Fruit fly (Drosophila melanogaster) whole organism, prepupa: Measurements from ENCODE around the gene CG43345.
A peak's percentile ranks its signal among the peaks of the same experiment; 100 is the strongest.

ENCODE experiments used
- Blimp-1 ChIP-seq: fragments of 200-800 bp; sonication (Bioruptor generic); optimal IDR thresholded peaks from 3 replicates; lab custom pipeline; 2017; ENCODE audit warnings: missing biosample characterization, missing genetic modification characterization, mild to moderate bottlenecking, moderate library complexity, missing genetic modification reagents
- CG10631 ChIP-seq: fragments of 200-800 bp; sonication (Bioruptor generic); optimal IDR thresholded peaks from 2 replicates; lab custom pipeline; 2016; ENCODE audit warnings: missing biosample characterization, missing genetic modification characterization
- CG11294 ChIP-seq: fragments of 200-800 bp; sonication (Bioruptor generic); IDR thresholded peaks from 2 replicates; pipeline ENCODE4 v1.3.6; 2022; ENCODE audit warnings: missing biosample characterization, missing genetic modification characterization
- CG11762 ChIP-seq: fragments of 200-800 bp; sonication (Bioruptor generic); optimal IDR thresholded peaks from 3 replicates; lab custom pipeline; 2016; ENCODE audit warnings: missing biosample characterization, missing genetic modification characterization; ENCODE audit not compliant: insufficient read depth
- CG11902 ChIP-seq: fragments of 200-800 bp; sonication (Bioruptor generic); optimal IDR thresholded peaks from 3 replicates; lab custom pipeline; 2016; ENCODE audit warnings: missing biosample characterization, missing genetic modification characterization
- CG15336 ChIP-seq: fragments of 200-800 bp; sonication (Bioruptor generic); IDR thresholded peaks from 2 replicates; pipeline ENCODE4 v1.3.6; 2022; ENCODE audit warnings: missing biosample characterization, missing genetic modification characterization
- CG1621 ChIP-seq: fragments of 200-800 bp; sonication (Bioruptor generic); optimal IDR thresholded peaks from 3 replicates; lab custom pipeline; 2018; ENCODE audit warnings: missing biosample characterization, mild to moderate bottlenecking, missing genetic modification characterization
- CG16779 ChIP-seq: fragments of 200-800 bp; sonication (Bioruptor generic); optimal IDR thresholded peaks from 3 replicates; lab custom pipeline; 2017; ENCODE audit warnings: missing biosample characterization, mild to moderate bottlenecking, missing genetic modification characterization
- CG31627 ChIP-seq: fragments of 200-800 bp; sonication (Bioruptor generic); optimal IDR thresholded peaks from 3 replicates; lab custom pipeline; 2016; ENCODE audit warnings: missing biosample characterization, missing genetic modification characterization
- CG32006 ChIP-seq: fragments of 200-800 bp; sonication (Bioruptor generic); optimal IDR thresholded peaks from 3 replicates; lab custom pipeline; 2017; ENCODE audit warnings: missing biosample characterization, mild to moderate bottlenecking, missing genetic modification characterization
- CG34406 ChIP-seq: fragments of 200-800 bp; sonication (Bioruptor generic); optimal IDR thresholded peaks from 3 replicates; lab custom pipeline; 2016; ENCODE audit warnings: missing biosample characterization, missing genetic modification characterization
- CG6163 ChIP-seq: fragments of 200-800 bp; sonication (Bioruptor generic); IDR thresholded peaks from 3 replicates; pipeline ENCODE4 v1.3.6; 2022; ENCODE audit warnings: missing biosample characterization, missing genetic modification characterization
- CG6792 ChIP-seq: fragments of 200-800 bp; sonication (Bioruptor generic); optimal IDR thresholded peaks from 3 replicates; lab custom pipeline; 2016; ENCODE audit warnings: missing biosample characterization, missing genetic modification characterization
- CG6854 ChIP-seq: fragments of 200-800 bp; sonication (Bioruptor generic); optimal IDR thresholded peaks from 2 replicates; lab custom pipeline; 2017; ENCODE audit warnings: missing biosample characterization, mild to moderate bottlenecking, missing genetic modification characterization
- CG7368 ChIP-seq: fragments of 200-800 bp; sonication (Bioruptor generic); optimal IDR thresholded peaks from 3 replicates; lab custom pipeline; 2016; ENCODE audit warnings: missing biosample characterization, missing genetic modification characterization
- CG8119 ChIP-seq: fragments of 200-800 bp; sonication (Bioruptor generic); IDR thresholded peaks from 3 replicates; pipeline ENCODE4 v1.3.6; 2022; ENCODE audit warnings: missing biosample characterization, missing genetic modification characterization
- CG8319 ChIP-seq: fragments of 200-800 bp; sonication (Bioruptor generic); optimal IDR thresholded peaks from 3 replicates; lab custom pipeline; 2016; ENCODE audit warnings: missing biosample characterization, missing genetic modification characterization
- CG8632 ChIP-seq: fragments of 200-800 bp; sonication (Bioruptor generic); optimal IDR thresholded peaks from 3 replicates; lab custom pipeline; 2016; ENCODE audit warnings: missing biosample characterization, missing genetic modification characterization
- CG9139 ChIP-seq: fragments of 200-800 bp; sonication (Bioruptor generic); optimal IDR thresholded peaks from 3 replicates; lab custom pipeline; 2017; ENCODE audit warnings: missing biosample characterization, mild to moderate bottlenecking, missing genetic modification characterization
- Eip75B ChIP-seq: fragments of 200-800 bp; sonication (Bioruptor generic); optimal IDR thresholded peaks from 3 replicates; lab custom pipeline; 2016; ENCODE audit warnings: missing biosample characterization, missing genetic modification characterization
- Eip93F ChIP-seq: fragments of 200-800 bp; sonication (Bioruptor generic); optimal IDR thresholded peaks from 2 replicates; lab custom pipeline; 2016; ENCODE audit warnings: missing biosample characterization, mild to moderate bottlenecking, missing genetic modification characterization
- Ets21C ChIP-seq: fragments of 200-800 bp; sonication (Bioruptor generic); optimal IDR thresholded peaks from 3 replicates; lab custom pipeline; 2016; ENCODE audit warnings: missing biosample characterization, missing genetic modification characterization
- Ets96B ChIP-seq: fragments of 200-800 bp; optimal IDR thresholded peaks from 2 replicates; lab custom pipeline; 2019; ENCODE audit warnings: missing biosample characterization, mild to moderate bottlenecking, missing genetic modification characterization, moderate library complexity
- Gug ChIP-seq: fragments of 200-800 bp; sonication (Bioruptor generic); IDR thresholded peaks from 2 replicates; pipeline ENCODE4 v1.3.6; 2022; ENCODE audit warnings: missing biosample characterization, missing genetic modification characterization
- Hr39 ChIP-seq: fragments of 200-800 bp; sonication (Bioruptor generic); optimal IDR thresholded peaks from 2 replicates; lab custom pipeline; 2016; ENCODE audit warnings: missing biosample characterization, missing genetic modification characterization
- Lpt ChIP-seq: fragments of 200-800 bp; sonication (Bioruptor generic); optimal IDR thresholded peaks from 3 replicates; lab custom pipeline; 2016; ENCODE audit warnings: missing biosample characterization, missing genetic modification characterization
- Met ChIP-seq: fragments of 200-800 bp; sonication (Bioruptor generic); optimal IDR thresholded peaks from 3 replicates; lab custom pipeline; 2016; ENCODE audit warnings: missing biosample characterization, missing genetic modification characterization
- OdsH ChIP-seq: fragments of 200-800 bp; sonication (Bioruptor generic); optimal IDR thresholded peaks from 3 replicates; lab custom pipeline; 2016; ENCODE audit warnings: missing biosample characterization, missing genetic modification characterization
- Smox ChIP-seq: fragments of 200-800 bp; sonication (Bioruptor generic); optimal IDR thresholded peaks from 3 replicates; lab custom pipeline; 2016; ENCODE audit warnings: missing biosample characterization, missing genetic modification characterization
- Sox102F ChIP-seq: fragments of 200-800 bp; sonication (Bioruptor generic); optimal IDR thresholded peaks from 2 replicates; lab custom pipeline; 2016; ENCODE audit warnings: missing biosample characterization, mild to moderate bottlenecking, missing genetic modification characterization
- Sox14 ChIP-seq: fragments of 200-800 bp; sonication (Bioruptor generic); optimal IDR thresholded peaks from 3 replicates; lab custom pipeline; 2016; ENCODE audit warnings: missing biosample characterization, missing genetic modification characterization
- acj6 ChIP-seq: fragments of 200-800 bp; sonication (Bioruptor generic); optimal IDR thresholded peaks from 3 replicates; lab custom pipeline; 2016; ENCODE audit warnings: missing biosample characterization, missing genetic modification characterization
- cyc ChIP-seq: fragments of 200-800 bp; sonication (Bioruptor generic); optimal IDR thresholded peaks from 3 replicates; lab custom pipeline; 2016; ENCODE audit warnings: missing biosample characterization, missing genetic modification characterization
- dac ChIP-seq: fragments of 200-800 bp; sonication (Bioruptor generic); optimal IDR thresholded peaks from 2 replicates; lab custom pipeline; 2017; ENCODE audit warnings: missing biosample characterization, mild to moderate bottlenecking, missing genetic modification characterization
- eg ChIP-seq: fragments of 200-800 bp; sonication (Bioruptor generic); IDR thresholded peaks from 3 replicates; pipeline ENCODE4 v1.3.6; 2022; ENCODE audit warnings: missing biosample characterization, missing genetic modification characterization
- esn ChIP-seq: fragments of 200-800 bp; sonication (Bioruptor generic); optimal IDR thresholded peaks from 2 replicates; lab custom pipeline; 2016; ENCODE audit warnings: missing biosample characterization, mild to moderate bottlenecking, missing genetic modification characterization, moderate library complexity
- fd85E ChIP-seq: fragments of 200-800 bp; sonication (Bioruptor generic); optimal IDR thresholded peaks from 3 replicates; lab custom pipeline; 2016; ENCODE audit warnings: missing biosample characterization, missing genetic modification characterization
- fkh ChIP-seq: fragments of 200-800 bp; sonication (Bioruptor generic); optimal IDR thresholded peaks from 3 replicates; lab custom pipeline; 2017; ENCODE audit warnings: missing biosample characterization, mild to moderate bottlenecking, missing genetic modification characterization, moderate library complexity
- net ChIP-seq: fragments of 200-800 bp; sonication (Bioruptor generic); optimal IDR thresholded peaks from 3 replicates; lab custom pipeline; 2016; ENCODE audit warnings: missing biosample characterization, missing genetic modification characterization
- pdm3 ChIP-seq: fragments of 200-800 bp; sonication (Bioruptor generic); optimal IDR thresholded peaks from 3 replicates; lab custom pipeline; 2016; ENCODE audit warnings: missing biosample characterization, missing genetic modification characterization
- salr ChIP-seq, 2 experiments: fragments of 200-800 bp; sonication (Bioruptor generic); optimal IDR thresholded peaks; 3 replicates each; lab custom pipeline; 2016 to 2018; ENCODE audit warnings: missing biosample characterization in 2 of 2, missing genetic modification characterization in 2 of 2, mild to moderate bottlenecking in 1 of 2
- spab ChIP-seq: fragments of 200-800 bp; sonication (Bioruptor generic); optimal IDR thresholded peaks from 2 replicates; lab custom pipeline; 2017; ENCODE audit warnings: missing biosample characterization, mild to moderate bottlenecking, missing genetic modification characterization, missing genetic modification reagents
- ss ChIP-seq, 2 experiments: fragments of 200-800 bp; sonication (Bioruptor generic); optimal IDR thresholded peaks; 2 replicates in 1 of 2; 3 replicates in 1 of 2; lab custom pipeline; 2017 to 2018; ENCODE audit warnings: mild to moderate bottlenecking in 2 of 2, missing biosample characterization in 2 of 2, missing genetic modification characterization in 2 of 2, moderate library complexity in 1 of 2
- topi ChIP-seq: fragments of 200-800 bp; sonication (Bioruptor generic); optimal IDR thresholded peaks from 3 replicates; lab custom pipeline; 2016; ENCODE audit warnings: missing biosample characterization, missing genetic modification characterization
- vri ChIP-seq: fragments of 200-800 bp; sonication (Bioruptor generic); optimal IDR thresholded peaks from 3 replicates; lab custom pipeline; 2016; ENCODE audit warnings: missing biosample characterization, mild to moderate bottlenecking, missing genetic modification characterization

Gene CG43345

DNA sequence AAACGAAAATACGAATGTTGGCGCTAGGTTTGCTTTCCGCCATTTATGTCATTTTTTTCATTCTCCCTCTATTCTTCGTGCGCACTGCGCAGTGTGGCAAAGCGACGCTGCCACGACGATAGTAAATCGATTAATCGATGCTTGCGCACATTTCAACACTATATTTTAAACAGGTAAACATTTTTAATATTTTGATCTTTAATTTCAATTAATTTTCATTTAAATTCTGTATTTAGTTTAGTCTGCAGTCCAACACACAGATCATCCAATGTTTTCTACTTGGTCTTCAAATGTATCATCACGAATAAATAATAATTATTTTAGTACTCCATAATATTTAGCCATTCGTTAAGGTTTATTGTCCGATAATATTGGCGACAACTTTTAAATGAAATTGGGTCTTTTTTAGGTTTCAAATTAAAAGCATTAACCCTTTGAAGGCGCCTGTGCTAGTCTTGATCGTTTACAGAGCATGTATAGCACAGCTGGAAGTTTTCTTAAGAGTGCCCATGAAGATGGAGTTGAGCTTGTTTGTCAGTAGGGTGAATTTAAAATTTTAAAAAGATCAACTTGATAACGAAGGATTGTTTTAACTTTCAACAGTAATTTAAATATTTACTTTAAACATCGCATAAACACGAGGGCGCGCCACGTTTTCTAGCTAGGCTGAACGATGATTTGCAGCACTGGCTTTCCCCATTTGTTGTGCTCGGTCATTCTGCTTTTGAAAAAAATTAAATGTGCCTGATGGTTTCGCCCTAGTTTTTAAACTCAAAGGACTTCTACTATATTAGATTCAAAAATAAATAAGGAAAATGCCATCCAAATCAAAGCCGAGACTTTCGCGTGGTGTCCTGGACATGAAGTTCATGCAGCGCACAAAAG is 12.0 kb downstream of the CG43345 start, which contains the start of the genes Mpp6 and E2f2 (continued):
- TF ChIP-seq ss (GFP tag; optimal IDR thresholded peaks at IDR 0.05; lab: Kevin White, UChicago) = no peak
- no peak for TF ChIP-seq CG6854 (GFP tag; lab: Kevin White, UChicago)
- TF ChIP-seq net (GFP tag; lab: Kevin White, UChicago) = no peak
- TF ChIP-seq Lpt (GFP tag; lab: Kevin White, UChicago) = no peak
- TF ChIP-seq Eip75B (GFP tag; lab: Kevin White, UChicago) = no peak
- no peak for TF ChIP-seq CG8119 (GFP tag; lab: Robert Waterston, UW)

DNA sequence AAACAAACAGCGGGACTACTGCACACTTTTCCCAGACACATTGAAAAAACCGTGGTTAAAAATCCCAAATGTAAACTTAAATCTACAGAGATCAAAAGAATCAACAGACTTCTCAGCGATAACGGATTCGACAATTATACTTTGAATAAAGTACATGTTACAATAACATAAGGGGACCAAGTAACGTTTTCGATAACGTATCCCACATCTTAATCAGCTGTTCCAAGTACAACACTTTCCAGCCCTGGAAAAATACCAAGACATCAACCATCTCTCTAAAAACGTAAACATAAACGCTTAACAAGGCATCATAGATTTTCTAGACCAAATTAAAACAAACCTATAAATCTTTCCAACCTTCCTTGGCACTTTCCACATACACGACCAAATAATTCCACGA is 14.5 kb downstream of the CG43345 start:
- no peak for TF ChIP-seq fkh
- TF ChIP-seq acj6 (GFP tag; lab: Kevin White, UChicago) = no peak
- TF ChIP-seq CG9139 (GFP tag; lab: Kevin White, UChicago) = no peak
- TF ChIP-seq CG10631 (GFP tag; lab: Kevin White, UChicago) = no peak
- no peak for TF ChIP-seq CG6792 (GFP tag; lab: Kevin White, UChicago)
- TF ChIP-seq CG32006 = no peak
- no peak for TF ChIP-seq CG6854 (GFP tag; lab: Kevin White, UChicago)
- no peak for TF ChIP-seq Lpt (GFP tag; lab: Kevin White, UChicago)
- TF ChIP-seq fd85E (GFP tag; lab: Kevin White, UChicago) = no peak
- no peak for TF ChIP-seq Met
- TF ChIP-seq Hr39 (GFP tag; lab: Kevin White, UChicago) = no peak
- no peak for TF ChIP-seq Blimp-1
- TF ChIP-seq CG11294 (GFP tag; lab: Robert Waterston, UW) = no peak
- TF ChIP-seq CG6163 = no peak
- TF ChIP-seq eg (GFP tag; lab: Robert Waterston, UW) = no peak
- TF ChIP-seq CG8319 (GFP tag; lab: Kevin White, UChicago) = no peak
- no peak for TF ChIP-seq CG34406
- no peak for TF ChIP-seq CG16779 (tag; lab: Kevin White, UChicago)
- no peak for TF ChIP-seq Gug (GFP tag; lab: Robert Waterston, UW)

DNA sequence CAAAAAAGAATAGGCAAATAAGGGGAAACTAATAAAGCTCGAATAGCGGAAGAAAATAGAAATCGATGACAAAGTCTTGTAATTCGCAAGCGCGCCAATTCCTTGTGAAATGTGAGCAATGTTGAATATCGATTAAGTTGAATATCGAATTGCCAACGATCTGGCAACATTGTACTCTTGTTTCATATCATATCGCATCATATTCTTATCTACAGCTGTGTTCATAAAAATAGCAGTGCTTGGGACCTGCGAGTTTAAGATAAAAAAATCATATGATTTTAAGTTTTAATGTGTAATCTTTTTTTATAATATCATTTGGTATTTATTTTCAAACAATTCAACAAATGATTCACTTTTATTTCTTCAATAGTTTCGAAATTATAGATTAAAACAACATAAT is 19.3 kb downstream of the CG43345 start:
- TF ChIP-seq Smox (GFP tag; lab: Kevin White, UChicago) (no peak), pdm3 (GFP tag; lab: Kevin White, UChicago) (no peak), eg (GFP tag; lab: Robert Waterston, UW) (no peak), CG31627 (peak; percentile 27), vri (no peak), CG8632 (GFP tag; lab: Kevin White, UChicago) (no peak), CG1621 (no peak), ss (GFP tag; optimal IDR thresholded peaks at IDR 0.05; lab: Kevin White, UChicago) (no peak), acj6 (GFP tag; lab: Kevin White, UChicago) (peak; percentile 20), Ets21C (GFP tag; lab: Kevin White, UChicago) (no peak), CG6163 (peak; percentile 71; the same call in 2 of the 3 replicates), CG11762 (no peak), fd85E (GFP tag; lab: Kevin White, UChicago) (no peak), cyc (GFP tag; lab: Kevin White, UChicago) (peak; percentile 16), Sox14 (GFP tag; lab: Kevin White, UChicago) (no peak), Hr39 (GFP tag; lab: Kevin White, UChicago) (no peak), dac (no peak), Sox102F (GFP tag; lab: Kevin White, UChicago) (no peak), Eip75B (GFP tag; lab: Kevin White, UChicago) (no peak), salr (GFP tag; optimal IDR thresholded peaks at IDR 0.05; lab: Kevin White, UChicago) (no peak), CG15336 (GFP tag; lab: Robert Waterston, UW) (peak; percentile 71), CG11902 (GFP tag; lab: Kevin White, UChicago) (no peak), Ets96B (peak; percentile 53), OdsH (GFP tag; lab: Kevin White, UChicago) (no peak), topi (peak; percentile 33), CG8319 (GFP tag; lab: Kevin White, UChicago) (no peak), spab (GFP tag; lab: Kevin White, UChicago) (no peak), net (GFP tag; lab: Kevin White, UChicago) (no peak), Met (no peak), esn (GFP tag; lab: Kevin White, UChicago) (peak; percentile 43), CG7368 (GFP tag; lab: Kevin White, UChicago) (no peak), CG10631 (GFP tag; lab: Kevin White, UChicago) (peak; percentile 40), Eip93F (GFP tag; lab: Kevin White, UChicago) (no peak), CG8119 (GFP tag; lab: Robert Waterston, UW) (no peak; the same call in 2 of the 3 replicates)
